Worm (Caenorhabditis elegans): ENCODE measurements around the gene fbxl-3.

Gene fbxl-3

ce11 chrII:5429522-5430257 lies 31.0 kb upstream of the fbxl-3 start, which contains the start of the genes F07F6.4 and F07F6.2:
Gene F07F6.4, minus strand, starts transcription at chrII:5429572.
Gene F07F6.2, plus strand, starts transcription at chrII:5430207.
- TF ChIP-seq ceh-9 (tag; optimal IDR thresholded peaks at IDR 0.05): no peak
- no peak for TF ChIP-seq fkh-10 (GFP tag; optimal IDR thresholded peaks at IDR 0.05)
- TF ChIP-seq elt-2 (tag; optimal IDR thresholded peaks at IDR 0.05): peak; percentile 49
- no peak for TF ChIP-seq nhr-67 (tag; optimal IDR thresholded peaks at IDR 0.05)
- TF ChIP-seq nhr-25 (tag; optimal IDR thresholded peaks at IDR 0.05): peak; percentile 7
- no peak for TF ChIP-seq daf-12 (tag; optimal IDR thresholded peaks at IDR 0.05)
- no peak for TF ChIP-seq lsy-12 (tag; optimal IDR thresholded peaks at IDR 0.05)
- peak; percentile 41 for TF ChIP-seq snpc-4 (tag; optimal IDR thresholded peaks at IDR 0.05)
- TF ChIP-seq lin-15B (tag; optimal IDR thresholded peaks at IDR 0.05): peak; percentile 28
- TF ChIP-seq pha-4 (tag; optimal IDR thresholded peaks at IDR 0.05): no peak
- TF ChIP-seq nfya-1 (tag; optimal IDR thresholded peaks at IDR 0.05; ENCODE audit: insufficient read depth): peak; percentile 31
- peak; percentile 22 for TF ChIP-seq hmg-11 (tag; optimal IDR thresholded peaks at IDR 0.05)

- TF ChIP-seq nhr-11 (tag; optimal IDR thresholded peaks at IDR 0.05) (no peak), elt-2 (tag; optimal IDR thresholded peaks at IDR 0.05) (peak; percentile 61)
Observed at ce11 chrII:5426470-5426869, 27.8 kb upstream of the fbxl-3 start.

ce11 chrII:5426054-5426453 lies 27.4 kb upstream of the fbxl-3 start:
- no peak for TF ChIP-seq lin-15B (tag; optimal IDR thresholded peaks at IDR 0.05)
- peak; percentile 49 for TF ChIP-seq nhr-25 (tag; optimal IDR thresholded peaks at IDR 0.05)
- no peak for TF ChIP-seq nhr-12 (tag; optimal IDR thresholded peaks at IDR 0.05)
- no peak for TF ChIP-seq nhr-237 (tag; optimal IDR thresholded peaks at IDR 0.05)
- TF ChIP-seq mml-1 (tag; optimal IDR thresholded peaks at IDR 0.05): no peak
- peak; percentile 32 for TF ChIP-seq ceh-28 (tag; optimal IDR thresholded peaks at IDR 0.05)
- TF ChIP-seq nhr-43 (tag; optimal IDR thresholded peaks at IDR 0.05; ENCODE audit: poor library complexity, severe bottlenecking): no peak
- TF ChIP-seq fkh-2 (tag; optimal IDR thresholded peaks at IDR 0.05): no peak
- TF ChIP-seq unc-39 (tag; optimal IDR thresholded peaks at IDR 0.05): no peak
- TF ChIP-seq elt-2 (tag; optimal IDR thresholded peaks at IDR 0.05): peak; percentile 85
- TF ChIP-seq ceh-9 (tag; optimal IDR thresholded peaks at IDR 0.05): no peak
- TF ChIP-seq skn-1 (tag; optimal IDR thresholded peaks at IDR 0.05): no peak
- TF ChIP-seq nhr-23 (tag; optimal IDR thresholded peaks at IDR 0.05): peak; percentile 46
- TF ChIP-seq fos-1 (tag; optimal IDR thresholded peaks at IDR 0.05): no peak
- peak; percentile 11 for TF ChIP-seq jun-1 (tag; optimal IDR thresholded peaks at IDR 0.05)
- no peak for TF ChIP-seq snpc-4 (tag; optimal IDR thresholded peaks at IDR 0.05)
- TF ChIP-seq unc-62 (GFP tag; optimal IDR thresholded peaks at IDR 0.05): no peak
- no peak for TF ChIP-seq sea-2 (GFP tag; optimal IDR thresholded peaks at IDR 0.05)
- TF ChIP-seq R02D3.7 (tag; optimal IDR thresholded peaks at IDR 0.05): no peak
- TF ChIP-seq nhr-28 (tag; optimal IDR thresholded peaks at IDR 0.05): no peak
- no peak for TF ChIP-seq ceh-82 (tag; optimal IDR thresholded peaks at IDR 0.05)
- TF ChIP-seq elt-1 (tag; optimal IDR thresholded peaks at IDR 0.05): no peak
- no peak for TF ChIP-seq pqm-1 (tag; optimal IDR thresholded peaks at IDR 0.05)
- no peak for TF ChIP-seq ztf-4 (tag; optimal IDR thresholded peaks at IDR 0.05)
- TF ChIP-seq egl-27 (tag; optimal IDR thresholded peaks at IDR 0.05): peak; percentile 6
- TF ChIP-seq lsy-12 (tag; optimal IDR thresholded peaks at IDR 0.05): no peak
- TF ChIP-seq eor-1 (tag; optimal IDR thresholded peaks at IDR 0.05): no peak
- TF ChIP-seq pha-4 (tag; optimal IDR thresholded peaks at IDR 0.05): peak; percentile 85
- TF ChIP-seq ceh-16 (tag; optimal IDR thresholded peaks at IDR 0.05): no peak
- no peak for TF ChIP-seq elt-3 (tag; optimal IDR thresholded peaks at IDR 0.05)
- peak; percentile 49 for TF ChIP-seq hmg-11 (tag; optimal IDR thresholded peaks at IDR 0.05)
- no peak for TF ChIP-seq daf-12 (tag; optimal IDR thresholded peaks at IDR 0.05)
- no peak for TF ChIP-seq zag-1 (tag; optimal IDR thresholded peaks at IDR 0.05)
- no peak for TF ChIP-seq fkh-10 (GFP tag; optimal IDR thresholded peaks at IDR 0.05)
- no peak for TF ChIP-seq mdl-1 (tag; optimal IDR thresholded peaks at IDR 0.05)
- peak; percentile 82 for TF ChIP-seq nfya-1 (tag; optimal IDR thresholded peaks at IDR 0.05; ENCODE audit: insufficient read depth)
- TF ChIP-seq nhr-76 (tag; optimal IDR thresholded peaks at IDR 0.05): no peak
- TF ChIP-seq tbx-2 (tag; optimal IDR thresholded peaks at IDR 0.05): no peak
- TF ChIP-seq egl-5 (tag; optimal IDR thresholded peaks at IDR 0.05): no peak
- no peak for TF ChIP-seq nhr-67 (tag; optimal IDR thresholded peaks at IDR 0.05)
- TF ChIP-seq aly-2 (tag; optimal IDR thresholded peaks at IDR 0.05): no peak
- no peak for TF ChIP-seq ZK546.5 (tag; optimal IDR thresholded peaks at IDR 0.05)
- no peak for TF ChIP-seq ztf-11 (tag; optimal IDR thresholded peaks at IDR 0.05)
- TF ChIP-seq nhr-77 (tag; optimal IDR thresholded peaks at IDR 0.05): no peak
- peak; percentile 66 for TF ChIP-seq ama-1 (optimal IDR thresholded peaks at IDR 0.05)
- peak; percentile 13 for TF ChIP-seq lin-39 (tag; optimal IDR thresholded peaks at IDR 0.05)
- no peak for TF ChIP-seq nhr-11 (tag; optimal IDR thresholded peaks at IDR 0.05)
